Worm (Caenorhabditis elegans) whole organism, late embryonic: ENCODE data around the gene jac-1.

Experiments
- K09A11.1 ChIP-seq: sonication (generic microtip); optimal IDR thresholded peaks from 2 replicates; lab custom pipeline; 2017; ENCODE audit warnings: antibody characterized with exemption, mild to moderate bottlenecking, missing genetic modification characterization, missing compliant biosample characterization; ENCODE audit not compliant: insufficient read depth
- T23F11.4 ChIP-seq: fragments of 200-800 bp; sonication (Bioruptor generic); optimal IDR thresholded peaks from 2 replicates; lab custom pipeline; 2018; ENCODE audit warnings: mild to moderate bottlenecking, missing genetic modification characterization, missing compliant biosample characterization
- Y22D7AL.16 ChIP-seq: sonication (generic microtip); optimal IDR thresholded peaks from 2 replicates; lab custom pipeline; 2016; ENCODE audit warnings: missing genetic modification characterization, missing compliant biosample characterization
- ahr-1 ChIP-seq: sonication (generic microtip); optimal IDR thresholded peaks from 2 replicates; lab custom pipeline; 2016; ENCODE audit warnings: missing genetic modification characterization, missing compliant biosample characterization
- ceh-14 ChIP-seq: sonication (generic microtip); optimal IDR thresholded peaks from 2 replicates; lab custom pipeline; 2016; ENCODE audit warnings: missing genotype, missing genetic modification characterization, missing compliant biosample characterization
- ceh-2 ChIP-seq: sonication (generic microtip); optimal IDR thresholded peaks from 2 replicates; lab custom pipeline; 2016; ENCODE audit warnings: missing genotype, missing genetic modification characterization, missing compliant biosample characterization
- ceh-31 ChIP-seq: sonication (generic microtip); optimal IDR thresholded peaks from 2 replicates; lab custom pipeline; 2016; ENCODE audit warnings: missing genetic modification characterization, missing compliant biosample characterization
- ceh-48 ChIP-seq: sonication (generic microtip); optimal IDR thresholded peaks from 2 replicates; lab custom pipeline; 2016; ENCODE audit warnings: missing genetic modification characterization, inconsistent platforms, missing compliant biosample characterization
- elt-2 ChIP-seq: sonication (generic microtip); optimal IDR thresholded peaks from 2 replicates; lab custom pipeline; 2016; ENCODE audit warnings: missing genetic modification reagents, missing genetic modification characterization, missing compliant biosample characterization
- fax-1 ChIP-seq: sonication (generic microtip); optimal IDR thresholded peaks from 2 replicates; lab custom pipeline; 2016; ENCODE audit warnings: missing genotype, missing genetic modification characterization, missing compliant biosample characterization
- hlh-30 ChIP-seq: sonication (generic microtip); optimal IDR thresholded peaks from 2 replicates; lab custom pipeline; 2017; ENCODE audit warnings: antibody characterized with exemption, missing genetic modification characterization, missing compliant biosample characterization; ENCODE audit not compliant: insufficient read depth
- hlh-6 ChIP-seq: sonication (generic microtip); optimal IDR thresholded peaks from 2 replicates; lab custom pipeline; 2016; ENCODE audit warnings: missing genotype, missing genetic modification characterization, missing compliant biosample characterization
- lim-6 ChIP-seq: sonication (generic microtip); optimal IDR thresholded peaks from 2 replicates; lab custom pipeline; 2016; ENCODE audit warnings: missing genetic modification characterization, missing compliant biosample characterization
- madf-2 ChIP-seq: sonication (generic microtip); optimal IDR thresholded peaks from 2 replicates; lab custom pipeline; 2017; ENCODE audit warnings: missing genetic modification characterization, missing compliant biosample characterization
- nfya-1 ChIP-seq: sonication (generic microtip); optimal IDR thresholded peaks from 2 replicates; lab custom pipeline; 2017; ENCODE audit warnings: missing genetic modification characterization, mild to moderate bottlenecking, missing compliant biosample characterization, antibody characterized with exemption, moderate library complexity
- nhr-232 ChIP-seq: sonication (generic microtip); optimal IDR thresholded peaks from 2 replicates; lab custom pipeline; 2016; ENCODE audit warnings: missing genetic modification characterization, missing compliant biosample characterization
- npax-4 ChIP-seq: sonication (generic microtip); optimal IDR thresholded peaks from 2 replicates; lab custom pipeline; 2016; ENCODE audit warnings: missing genetic modification characterization, missing compliant biosample characterization
- pat-9 ChIP-seq: fragments of 200-800 bp; sonication (Bioruptor generic); optimal IDR thresholded peaks from 2 replicates; lab custom pipeline; 2018; ENCODE audit warnings: mild to moderate bottlenecking, missing genetic modification characterization, moderate library complexity, missing compliant biosample characterization
- pax-1 ChIP-seq: fragments of 150-350 bp; optimal IDR thresholded peaks from 2 replicates; lab custom pipeline; 2014; ENCODE audit warnings: missing biosample characterization, missing genetic modification characterization
- pha-4 ChIP-seq: fragments of 150-350 bp; optimal IDR thresholded peaks from 2 replicates; lab custom pipeline; 2018; ENCODE audit warnings: missing biosample characterization, missing genetic modification reagents, missing genetic modification characterization
- pqm-1 ChIP-seq: sonication (generic microtip); optimal IDR thresholded peaks from 2 replicates; lab custom pipeline; 2016; ENCODE audit warnings: missing genetic modification characterization, missing compliant biosample characterization
- ref-2 ChIP-seq: sonication (generic microtip); optimal IDR thresholded peaks from 2 replicates; lab custom pipeline; 2016; ENCODE audit warnings: missing genetic modification characterization, missing compliant biosample characterization
- sox-2 ChIP-seq: fragments of 200-800 bp; sonication (Bioruptor generic); IDR thresholded peaks from 2 replicates; pipeline ENCODE4 v1.3.6; 2022; ENCODE audit warnings: missing genetic modification reagents, missing genetic modification characterization, missing compliant biosample characterization
- tbx-2 ChIP-seq: sonication (generic microtip); optimal IDR thresholded peaks from 2 replicates; lab custom pipeline; 2016; ENCODE audit warnings: missing genetic modification characterization, missing compliant biosample characterization
- tbx-7 ChIP-seq: sonication (generic microtip); optimal IDR thresholded peaks from 2 replicates; lab custom pipeline; 2016; ENCODE audit warnings: missing genotype, missing genetic modification characterization, missing compliant biosample characterization
- ttx-3 ChIP-seq: sonication (generic microtip); optimal IDR thresholded peaks from 2 replicates; lab custom pipeline; 2016; ENCODE audit warnings: missing genetic modification reagents, missing genetic modification characterization, missing compliant biosample characterization
- unc-3 ChIP-seq, 2 experiments: fragments of 200-800 bp in 1 of 2; sonication (Bioruptor generic) in 1 of 2; sonication (generic microtip) in 1 of 2; conservative IDR thresholded peaks in 1 of 2; optimal IDR thresholded peaks in 1 of 2; 2 replicates each; pipeline versions ENCODE4 v1.3.6 to Lab custom; 2016 to 2022; ENCODE audit warnings: missing compliant biosample characterization in 2 of 2, missing genetic modification characterization in 2 of 2, missing genetic modification reagents in 1 of 2
- unc-42 ChIP-seq: sonication (generic microtip); optimal IDR thresholded peaks from 2 replicates; lab custom pipeline; 2016; ENCODE audit warnings: missing genotype, missing genetic modification characterization, missing compliant biosample characterization
- unc-55 ChIP-seq: sonication (generic microtip); optimal IDR thresholded peaks from 2 replicates; lab custom pipeline; 2017; ENCODE audit warnings: missing biosample characterization, missing genetic modification reagents, missing genetic modification characterization
- ztf-16 ChIP-seq: sonication (generic microtip); optimal IDR thresholded peaks from 2 replicates; lab custom pipeline; 2017; ENCODE audit warnings: missing genetic modification characterization, missing compliant biosample characterization

Gene jac-1

DNA sequence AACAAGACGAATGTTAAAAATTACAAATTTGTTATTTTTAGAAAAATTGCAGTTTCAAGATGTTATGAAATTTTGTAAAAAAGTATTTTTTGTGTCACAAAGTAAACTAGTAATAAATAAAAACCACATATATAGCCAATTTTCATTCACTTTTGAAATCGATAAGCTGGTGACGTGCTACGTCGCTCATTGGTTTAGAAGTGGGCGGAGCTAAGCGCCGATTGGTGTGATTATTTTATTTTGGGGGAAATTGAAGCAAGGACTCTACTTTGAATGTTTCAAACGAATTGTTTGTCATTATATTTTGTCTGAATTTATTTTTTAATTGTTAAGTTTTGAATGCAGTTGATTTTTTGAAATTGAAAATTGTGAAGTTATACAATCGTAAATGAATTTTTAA lies 7.7 kb upstream of the jac-1 start:
- peak; percentile 75 for TF ChIP-seq nfya-1 (tag; lab: Kevin White, UChicago)
- TF ChIP-seq ttx-3 (tag; lab: Kevin White, UChicago), result no peak

- TF ChIP-seq K09A11.1 (no peak), unc-42 (tag; lab: Kevin White, UChicago) (no peak), T23F11.4 (GFP tag; lab: Kevin White, UChicago) (no peak), ref-2 (no peak), npax-4 (tag; lab: Kevin White, UChicago) (no peak)
Observed at ce11 chrIV:16028475-16028874, 1.8 kb upstream of the jac-1 start.

ce11 chrIV:16024165-16024564 lies 2.5 kb downstream of the jac-1 start:
- TF ChIP-seq ztf-16, result no peak
- TF ChIP-seq ceh-31 (tag; lab: Kevin White, UChicago), result peak; percentile 20
- TF ChIP-seq ahr-1 (tag; lab: Kevin White, UChicago), result no peak
- TF ChIP-seq pat-9, result no peak
- peak; percentile 57 for TF ChIP-seq tbx-2
- TF ChIP-seq hlh-6 (tag; lab: Kevin White, UChicago), result no peak
- no peak for TF ChIP-seq K09A11.1
- no peak; the same call in 1 of the 2 replicates for TF ChIP-seq sox-2 (GFP tag; lab: Robert Waterston, UW)
- TF ChIP-seq npax-4 (tag; lab: Kevin White, UChicago), result no peak
- TF ChIP-seq elt-2 (tag; lab: Kevin White, UChicago), result peak; percentile 9
- no peak for TF ChIP-seq unc-3 (GFP tag; conservative IDR thresholded peaks at IDR 0.05; lab: Robert Waterston, UW)
- TF ChIP-seq unc-3 (tag; optimal IDR thresholded peaks at IDR 0.05; lab: Kevin White, UChicago), result no peak
- TF ChIP-seq nfya-1 (tag; lab: Kevin White, UChicago), result peak; percentile 50
- TF ChIP-seq hlh-30, result peak; percentile 8
- TF ChIP-seq unc-55 (GFP tag; lab: Kevin White, UChicago), result peak; percentile 51
- no peak for TF ChIP-seq nhr-232

ce11 chrIV:16022438-16022837 lies 4.2 kb downstream of the jac-1 start:
- TF ChIP-seq T23F11.4 (GFP tag; lab: Kevin White, UChicago) (no peak), elt-2 (tag; lab: Kevin White, UChicago) (peak; percentile 12), pax-1 (peak; percentile 12)
- TF ChIP-seq, all 69 proteins: peak for 2

DNA sequence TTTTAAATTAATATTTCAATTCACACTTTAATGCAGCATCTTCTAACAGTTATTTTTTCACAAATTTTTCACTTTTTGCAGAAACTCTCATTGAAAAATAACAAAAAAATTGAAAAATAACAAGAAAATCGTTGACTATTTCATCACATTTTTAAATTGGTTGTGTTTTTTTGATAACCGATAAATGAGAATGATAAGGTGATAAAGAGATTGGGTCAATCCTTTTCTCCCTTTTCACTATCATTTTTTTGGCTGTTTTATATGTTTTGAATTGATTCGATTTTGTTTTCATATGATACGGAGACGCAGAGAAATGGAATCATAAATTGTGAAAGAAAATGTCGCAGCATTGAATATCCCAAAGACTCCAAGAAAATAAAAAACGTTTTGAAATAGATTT lies 10.9 kb downstream of the jac-1 start:
- TF ChIP-seq ceh-2 (tag; lab: Kevin White, UChicago) (no peak), nhr-232 (no peak), Y22D7AL.16 (tag; lab: Kevin White, UChicago) (no peak), tbx-2 (no peak), ceh-14 (no peak), unc-3 (GFP tag; conservative IDR thresholded peaks at IDR 0.05; lab: Robert Waterston, UW) (no peak), unc-3 (tag; optimal IDR thresholded peaks at IDR 0.05; lab: Kevin White, UChicago) (no peak), unc-55 (GFP tag; lab: Kevin White, UChicago) (no peak), pqm-1 (tag; lab: Kevin White, UChicago) (no peak), hlh-6 (tag; lab: Kevin White, UChicago) (no peak), fax-1 (tag; lab: Kevin White, UChicago) (no peak)
- TF ChIP-seq, all 69 proteins: peak for 0

DNA sequence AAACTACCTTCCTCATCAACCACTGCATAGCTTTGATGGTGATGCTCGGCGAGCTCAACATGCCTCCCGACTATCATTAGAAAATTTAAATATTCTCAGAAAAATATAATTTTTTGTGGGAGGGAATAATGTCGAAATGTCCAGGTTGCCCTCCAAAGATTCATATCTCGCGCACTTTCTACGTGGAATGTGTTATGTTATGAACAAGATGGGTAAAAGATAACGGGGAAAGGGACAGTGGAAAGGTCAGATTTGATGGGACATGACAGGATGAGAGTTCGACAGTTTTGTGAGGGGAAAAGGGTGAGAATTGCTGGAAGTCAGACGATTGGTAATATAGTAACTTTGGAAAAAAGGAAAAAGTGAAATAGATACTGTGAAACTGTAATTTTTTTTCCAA lies 20.4 kb downstream of the jac-1 start:
- TF ChIP-seq pqm-1 (tag; lab: Kevin White, UChicago), result no peak
- TF ChIP-seq lim-6, result no peak
- TF ChIP-seq nfya-1 (tag; lab: Kevin White, UChicago), result no peak
- no peak for TF ChIP-seq ref-2
- TF ChIP-seq unc-42 (tag; lab: Kevin White, UChicago), result no peak
- TF ChIP-seq madf-2, result no peak
- no peak for TF ChIP-seq ceh-31 (tag; lab: Kevin White, UChicago)
- no peak for TF ChIP-seq elt-2 (tag; lab: Kevin White, UChicago)
- no peak for TF ChIP-seq tbx-7
- TF ChIP-seq ceh-48 (tag; lab: Kevin White, UChicago), result no peak
- TF ChIP-seq pha-4, result no peak
- TF ChIP-seq ahr-1 (tag; lab: Kevin White, UChicago), result no peak
- TF ChIP-seq unc-3 (GFP tag; conservative IDR thresholded peaks at IDR 0.05; lab: Robert Waterston, UW), result no peak
- TF ChIP-seq unc-3 (tag; optimal IDR thresholded peaks at IDR 0.05; lab: Kevin White, UChicago), result no peak
- no peak for TF ChIP-seq ztf-16
- TF ChIP-seq, all 69 proteins: peak for 0
